Worm (Caenorhabditis elegans) whole organism, mixed stage, embryonic: ENCODE results near the gene pcp-1.

Experiments used
- M03D4.4 ChIP-seq: sonication (generic microtip); optimal IDR thresholded peaks from 2 replicates; lab custom pipeline; 2017; ENCODE audit warnings: mild to moderate bottlenecking, missing genetic modification characterization, missing compliant biosample characterization
- bed-3 ChIP-seq: fragments of 200-800 bp; sonication (Bioruptor generic); optimal IDR thresholded peaks from 3 replicates; lab custom pipeline; 2018; ENCODE audit warnings: mild to moderate bottlenecking, missing genetic modification characterization, moderate library complexity, missing compliant biosample characterization
- blmp-1 ChIP-seq: fragments of 150-350 bp; optimal IDR thresholded peaks from 2 replicates; lab custom pipeline; 2014; ENCODE audit warnings: missing biosample characterization, missing genetic modification characterization
- ceh-39 ChIP-seq: fragments of 150-350 bp; optimal IDR thresholded peaks from 2 replicates; lab custom pipeline; 2014; ENCODE audit warnings: missing biosample characterization, missing genetic modification characterization
- ceh-43 ChIP-seq: fragments of 200-800 bp; sonication (Bioruptor generic); optimal IDR thresholded peaks from 2 replicates; lab custom pipeline; 2018; ENCODE audit warnings: mild to moderate bottlenecking, missing genetic modification characterization, moderate library complexity, missing compliant biosample characterization
- ces-1 ChIP-seq: fragments of 150-350 bp; optimal IDR thresholded peaks from 2 replicates; lab custom pipeline; 2014; ENCODE audit warnings: missing biosample characterization, missing genetic modification reagents, missing genetic modification characterization
- cnd-1 ChIP-seq: fragments of 200-800 bp; sonication (Bioruptor generic); optimal IDR thresholded peaks from 2 replicates; lab custom pipeline; 2018; ENCODE audit warnings: mild to moderate bottlenecking, missing genetic modification characterization, missing compliant biosample characterization
- drap-1 ChIP-seq: fragments of 200-800 bp; sonication (Bioruptor generic); optimal IDR thresholded peaks from 3 replicates; lab custom pipeline; 2018; ENCODE audit warnings: mild to moderate bottlenecking, missing genetic modification characterization, missing compliant biosample characterization
- elt-3 ChIP-seq: fragments of 150-350 bp; optimal IDR thresholded peaks from 2 replicates; lab custom pipeline; 2014; ENCODE audit warnings: missing biosample characterization, missing genetic modification characterization
- flh-1 ChIP-seq: fragments of 200-800 bp; sonication (Bioruptor generic); optimal IDR thresholded peaks from 2 replicates; lab custom pipeline; 2018; ENCODE audit warnings: mild to moderate bottlenecking, missing genetic modification characterization, moderate library complexity, missing compliant biosample characterization
- ham-2 ChIP-seq: fragments of 200-800 bp; sonication (Bioruptor generic); optimal IDR thresholded peaks from 2 replicates; lab custom pipeline; 2018; ENCODE audit warnings: mild to moderate bottlenecking, missing genetic modification characterization, missing compliant biosample characterization
- hlh-1 ChIP-seq: fragments of 150-350 bp; optimal IDR thresholded peaks from 2 replicates; lab custom pipeline; 2014; ENCODE audit warnings: missing biosample characterization, missing genetic modification reagents, missing genetic modification characterization
- lin-32 ChIP-seq: fragments of 200-800 bp; sonication (Bioruptor generic); optimal IDR thresholded peaks from 2 replicates; lab custom pipeline; 2018; ENCODE audit warnings: mild to moderate bottlenecking, missing genetic modification characterization, missing compliant biosample characterization
- lsy-2 ChIP-seq: fragments of 150-350 bp; optimal IDR thresholded peaks from 2 replicates; lab custom pipeline; 2014; ENCODE audit warnings: missing biosample characterization, missing genetic modification characterization
- mab-5 ChIP-seq: fragments of 150-350 bp; optimal IDR thresholded peaks from 2 replicates; lab custom pipeline; 2014; ENCODE audit warnings: missing biosample characterization, missing genetic modification characterization
- mep-1 ChIP-seq: fragments of 150-350 bp; optimal IDR thresholded peaks from 2 replicates; lab custom pipeline; 2017; ENCODE audit warnings: missing biosample characterization, missing genetic modification reagents, missing genetic modification characterization, inconsistent platforms
- mls-2 ChIP-seq: sonication (generic microtip); optimal IDR thresholded peaks from 2 replicates; lab custom pipeline; 2016; ENCODE audit warnings: mild to moderate bottlenecking, missing genetic modification characterization, moderate library complexity, missing compliant biosample characterization
- nhr-12 ChIP-seq: fragments of 150-350 bp; optimal IDR thresholded peaks from 2 replicates; lab custom pipeline; 2014; ENCODE audit warnings: missing biosample characterization, missing genetic modification characterization
- nhr-2 ChIP-seq: fragments of 150-350 bp; optimal IDR thresholded peaks from 2 replicates; lab custom pipeline; 2014; ENCODE audit warnings: missing biosample characterization, missing genetic modification characterization
- nhr-237 ChIP-seq: fragments of 150-350 bp; optimal IDR thresholded peaks from 2 replicates; lab custom pipeline; 2014; ENCODE audit warnings: missing biosample characterization, missing genetic modification characterization
- nhr-28 ChIP-seq: fragments of 150-350 bp; optimal IDR thresholded peaks from 2 replicates; lab custom pipeline; 2014; ENCODE audit warnings: missing biosample characterization, missing genetic modification characterization
- nhr-76 ChIP-seq: sonication (generic microtip); optimal IDR thresholded peaks from 2 replicates; lab custom pipeline; 2017; ENCODE audit warnings: missing biosample characterization, missing genetic modification characterization
- pha-4 ChIP-seq: fragments of 150-350 bp; optimal IDR thresholded peaks from 2 replicates; lab custom pipeline; 2018; ENCODE audit warnings: missing biosample characterization, missing genetic modification reagents, missing genetic modification characterization
- sem-2 ChIP-seq: fragments of 200-800 bp; sonication (Bioruptor generic); optimal IDR thresholded peaks from 2 replicates; lab custom pipeline; 2018; ENCODE audit warnings: mild to moderate bottlenecking, missing genetic modification characterization, missing compliant biosample characterization
- snpc-4 ChIP-seq: fragments of 150-350 bp; optimal IDR thresholded peaks from 2 replicates; lab custom pipeline; 2014; ENCODE audit warnings: missing biosample characterization, missing genetic modification characterization
- sptf-1 ChIP-seq: sonication (generic microtip); optimal IDR thresholded peaks from 2 replicates; lab custom pipeline; 2017; ENCODE audit warnings: mild to moderate bottlenecking, missing genetic modification characterization, moderate library complexity, missing compliant biosample characterization
- tbx-8 ChIP-seq: fragments of 200-800 bp; sonication (Bioruptor generic); optimal IDR thresholded peaks from 2 replicates; lab custom pipeline; 2018; ENCODE audit warnings: mild to moderate bottlenecking, missing genetic modification characterization, moderate library complexity, missing compliant biosample characterization
- unc-120 ChIP-seq: sonication (generic microtip); optimal IDR thresholded peaks from 2 replicates; lab custom pipeline; 2017; ENCODE audit warnings: missing genetic modification characterization, missing compliant biosample characterization; ENCODE audit not compliant: poor library complexity, severe bottlenecking
- unc-39 ChIP-seq: fragments of 150-350 bp; optimal IDR thresholded peaks from 2 replicates; lab custom pipeline; 2014; ENCODE audit warnings: missing biosample characterization, missing genetic modification characterization
- unc-62 ChIP-seq: fragments of 150-350 bp; optimal IDR thresholded peaks from 2 replicates; lab custom pipeline; 2014; ENCODE audit warnings: missing biosample characterization, missing genetic modification reagents, missing genetic modification characterization
- zip-8 ChIP-seq: fragments of 150-350 bp; optimal IDR thresholded peaks from 2 replicates; lab custom pipeline; 2014; ENCODE audit warnings: missing biosample characterization, missing genetic modification characterization
- ztf-11 ChIP-seq: fragments of 150-350 bp; optimal IDR thresholded peaks from 2 replicates; lab custom pipeline; 2014; ENCODE audit warnings: missing biosample characterization, missing genetic modification characterization

pcp-1 gene

DNA sequence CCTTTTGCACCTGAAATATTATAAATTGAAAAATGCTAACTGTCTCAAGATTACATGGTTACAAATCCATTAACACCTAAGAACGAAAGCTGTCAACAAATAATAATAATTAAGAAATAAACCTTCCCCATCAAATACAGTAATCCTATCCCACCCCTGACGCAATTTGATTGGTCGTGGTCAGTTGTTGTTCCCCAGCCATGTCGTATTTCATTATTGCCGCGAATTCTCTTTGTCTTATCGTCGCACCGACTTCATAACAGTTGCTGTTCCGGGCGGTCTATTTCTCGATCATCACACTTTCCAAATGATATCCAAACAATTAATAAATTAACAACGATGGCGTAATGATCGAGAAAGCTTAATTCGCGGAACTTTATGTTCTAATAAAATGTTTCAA is 19.8 kb downstream of the pcp-1 start:
- TF ChIP-seq ztf-11 (tag; lab: Kevin White, UChicago) (no peak), ham-2 (no peak), nhr-12 (tag; lab: Kevin White, UChicago) (no peak), mls-2 (tag; lab: Kevin White, UChicago) (no peak), nhr-237 (tag; lab: Kevin White, UChicago) (no peak), zip-8 (tag; lab: Kevin White, UChicago) (no peak), M03D4.4 (tag; lab: Kevin White, UChicago) (no peak), lin-32 (GFP tag; lab: Kevin White, UChicago) (no peak), hlh-1 (tag; lab: Kevin White, UChicago) (peak; percentile 88), sptf-1 (tag; lab: Kevin White, UChicago) (no peak), mep-1 (tag; lab: Kevin White, UChicago) (no peak), nhr-2 (tag; lab: Kevin White, UChicago) (peak; percentile 48), ceh-39 (tag; lab: Kevin White, UChicago) (no peak), cnd-1 (tag; lab: Kevin White, UChicago) (no peak), lsy-2 (tag; lab: Kevin White, UChicago) (peak; percentile 88), elt-3 (no peak), nhr-28 (no peak), unc-62 (GFP tag; lab: Kevin White, UChicago) (peak; percentile 78), unc-39 (no peak), nhr-76 (no peak), bed-3 (GFP tag; lab: Kevin White, UChicago) (no peak), blmp-1 (no peak), sem-2 (GFP tag; lab: Kevin White, UChicago) (no peak), ceh-43 (GFP tag; lab: Kevin White, UChicago) (no peak), snpc-4 (tag; lab: Kevin White, UChicago) (no peak), mab-5 (tag; lab: Kevin White, UChicago) (peak; percentile 94), tbx-8 (no peak)

DNA sequence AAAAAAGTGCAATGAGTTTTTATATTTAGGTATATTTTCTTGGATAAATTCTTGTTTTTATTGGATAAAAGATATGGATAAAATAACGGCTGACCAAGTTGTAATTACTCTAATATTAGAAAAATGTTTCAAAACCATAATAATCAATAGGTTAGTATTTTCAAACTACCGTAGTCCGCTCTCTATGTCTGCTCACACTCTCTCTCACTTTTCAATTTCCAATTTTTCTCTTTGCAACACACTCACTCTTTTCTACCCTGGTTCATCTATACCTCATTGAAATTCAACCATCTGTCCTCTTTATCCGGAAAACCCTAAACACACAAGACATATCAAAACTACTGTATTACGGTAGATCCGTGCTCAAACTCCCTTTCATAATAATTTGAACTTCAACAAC is 20.6 kb downstream of the pcp-1 start:
- TF ChIP-seq unc-120 (tag; lab: Kevin White, UChicago), result no peak
- TF ChIP-seq lsy-2 (tag; lab: Kevin White, UChicago), result peak; percentile 27

DNA sequence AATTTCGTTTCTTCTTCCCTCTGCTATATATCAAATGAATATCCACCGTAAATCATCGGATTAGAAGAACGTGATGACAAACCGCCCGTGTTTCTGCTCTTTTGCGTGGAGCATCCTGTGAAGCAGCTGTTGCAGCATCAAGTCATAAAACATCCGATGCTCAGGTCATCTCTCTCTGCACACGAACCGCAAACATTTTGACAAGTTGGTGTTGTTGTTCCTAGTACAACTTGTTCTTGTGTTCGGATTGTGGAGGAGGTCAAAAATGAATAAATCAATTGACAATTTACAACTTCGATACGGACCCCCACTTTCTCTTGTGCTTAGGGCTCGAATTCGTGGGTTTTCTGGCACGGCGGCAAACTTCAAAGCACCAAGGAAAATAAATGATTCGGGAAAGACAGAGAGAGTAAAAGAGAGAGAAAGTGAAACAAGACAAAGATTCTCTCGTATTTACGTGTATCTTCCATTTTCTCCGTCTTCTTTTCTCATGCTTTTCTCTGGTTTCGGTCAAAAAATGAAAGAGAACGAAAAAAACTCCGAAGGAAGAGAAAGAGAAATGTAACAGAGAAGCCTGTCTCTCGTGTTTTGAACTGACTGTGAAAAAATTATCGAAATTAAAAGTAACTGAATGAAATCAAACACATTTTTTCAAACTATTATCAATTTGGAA is 22.0 kb downstream of the pcp-1 start:
- no peak for TF ChIP-seq cnd-1 (tag; lab: Kevin White, UChicago)
- no peak for TF ChIP-seq tbx-8
- peak; percentile 84 for TF ChIP-seq hlh-1 (tag; lab: Kevin White, UChicago)
- no peak for TF ChIP-seq lin-32 (GFP tag; lab: Kevin White, UChicago)
- no peak for TF ChIP-seq nhr-237 (tag; lab: Kevin White, UChicago)
- no peak for TF ChIP-seq ces-1 (GFP tag; lab: Kevin White, UChicago)
- TF ChIP-seq unc-120 (tag; lab: Kevin White, UChicago), result peak; percentile 27
- no peak for TF ChIP-seq flh-1
- TF ChIP-seq sptf-1 (tag; lab: Kevin White, UChicago), result no peak
- TF ChIP-seq nhr-76, result no peak
- no peak for TF ChIP-seq M03D4.4 (tag; lab: Kevin White, UChicago)
- no peak for TF ChIP-seq ztf-11 (tag; lab: Kevin White, UChicago)
- TF ChIP-seq pha-4 (tag; lab: Kevin White, UChicago), result no peak
- TF ChIP-seq mab-5 (tag; lab: Kevin White, UChicago), result peak; percentile 95
- TF ChIP-seq sem-2 (GFP tag; lab: Kevin White, UChicago), result no peak
- no peak for TF ChIP-seq ceh-39 (tag; lab: Kevin White, UChicago)
- TF ChIP-seq lsy-2 (tag; lab: Kevin White, UChicago), result no peak
- TF ChIP-seq mep-1 (tag; lab: Kevin White, UChicago), result no peak
- peak; percentile 92 for TF ChIP-seq unc-62 (GFP tag; lab: Kevin White, UChicago)
- TF ChIP-seq ham-2, result no peak
- TF ChIP-seq nhr-2 (tag; lab: Kevin White, UChicago), result peak; percentile 12

DNA sequence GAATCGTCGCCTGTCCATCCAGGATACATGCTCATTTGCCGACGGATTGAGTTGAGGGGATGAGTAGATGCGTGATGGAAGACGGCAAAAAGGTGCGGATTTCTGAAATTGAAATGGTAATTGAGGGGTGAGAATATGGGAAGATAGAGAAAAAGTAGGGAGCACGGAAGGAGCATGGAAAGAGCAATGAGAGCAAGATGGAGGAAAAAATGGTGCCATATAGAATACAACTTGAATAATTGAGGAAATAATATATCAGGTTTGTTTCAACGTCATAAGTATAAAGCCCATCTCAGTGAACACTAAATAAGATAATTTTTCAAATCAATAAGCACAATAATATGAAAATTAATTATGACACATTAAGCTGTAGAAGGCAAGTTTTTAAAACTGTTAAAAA is 24.7 kb downstream of the pcp-1 start, which contains the start of gene mab-5:
mab-5 (minus strand) TSS at position 101 of the 400 bp plus-strand sequence.
- TF ChIP-seq snpc-4 (tag; lab: Kevin White, UChicago) (no peak), M03D4.4 (tag; lab: Kevin White, UChicago) (no peak), nhr-237 (tag; lab: Kevin White, UChicago) (no peak), pha-4 (tag; lab: Kevin White, UChicago) (no peak), tbx-8 (no peak), sptf-1 (tag; lab: Kevin White, UChicago) (no peak), drap-1 (no peak), zip-8 (tag; lab: Kevin White, UChicago) (no peak), lsy-2 (tag; lab: Kevin White, UChicago) (no peak), ztf-11 (tag; lab: Kevin White, UChicago) (no peak), unc-39 (no peak), mls-2 (tag; lab: Kevin White, UChicago) (no peak), elt-3 (no peak)
